Fruit fly (Drosophila melanogaster) whole organism, embryonic: ENCODE data around the gene Ino80.

Source experiments
- ATbp ChIP-seq: fragments of 200-800 bp; sonication (Bioruptor generic); optimal IDR thresholded peaks from 2 replicates; lab custom pipeline; 2017; ENCODE audit warnings: missing biosample characterization, mild to moderate bottlenecking, missing genetic modification characterization, missing genetic modification reagents
- CG11456 ChIP-seq: fragments of 200-800 bp; sonication (Bioruptor generic); IDR thresholded peaks from 3 replicates; pipeline ENCODE4 v1.3.6; 2022; ENCODE audit warnings: missing biosample characterization, missing genetic modification characterization
- CG11504 ChIP-seq: fragments of 200-800 bp; sonication (Bioruptor generic); optimal IDR thresholded peaks from 3 replicates; lab custom pipeline; 2019; ENCODE audit warnings: missing biosample characterization, mild to moderate bottlenecking, missing genetic modification characterization, moderate library complexity
- CG13894 ChIP-seq: fragments of 200-800 bp; sonication (Bioruptor generic); optimal IDR thresholded peaks from 3 replicates; lab custom pipeline; 2018; ENCODE audit warnings: missing biosample characterization, mild to moderate bottlenecking, missing genetic modification characterization, moderate library complexity
- CG14050 ChIP-seq: fragments of 200-800 bp; sonication (Bioruptor generic); IDR thresholded peaks from 3 replicates; pipeline ENCODE4 v1.3.6; 2022; ENCODE audit warnings: missing biosample characterization, missing genetic modification characterization
- CG14860 ChIP-seq: fragments of 200-800 bp; sonication (Bioruptor generic); IDR thresholded peaks from 3 replicates; pipeline ENCODE4 v1.3.6; 2022; ENCODE audit warnings: missing biosample characterization, missing genetic modification characterization; ENCODE audit not compliant: partially characterized antibody
- CG16815 ChIP-seq: fragments of 200-800 bp; sonication (Bioruptor generic); optimal IDR thresholded peaks from 3 replicates; lab custom pipeline; 2017; ENCODE audit warnings: missing biosample characterization, mild to moderate bottlenecking, missing genetic modification characterization
- CG17829 ChIP-seq: fragments of 200-800 bp; optimal IDR thresholded peaks from 2 replicates; lab custom pipeline; 2019; ENCODE audit warnings: missing biosample characterization, mild to moderate bottlenecking, missing genetic modification characterization, moderate library complexity
- CG1792 ChIP-seq: fragments of 200-800 bp; sonication (Bioruptor generic); optimal IDR thresholded peaks from 2 replicates; lab custom pipeline; 2016; ENCODE audit warnings: missing biosample characterization, missing genetic modification characterization
- CG30403 ChIP-seq: fragments of 200-800 bp; sonication (Bioruptor generic); optimal IDR thresholded peaks from 3 replicates; lab custom pipeline; 2016; ENCODE audit warnings: missing biosample characterization, missing genetic modification characterization
- CG31224 ChIP-seq: fragments of 200-800 bp; sonication (Bioruptor generic); IDR thresholded peaks from 2 replicates; pipeline ENCODE4 v1.3.6; 2022; ENCODE audit warnings: missing biosample characterization, missing genetic modification characterization
- CG3407 ChIP-seq: fragments of 200-800 bp; sonication (Bioruptor generic); optimal IDR thresholded peaks from 2 replicates; lab custom pipeline; 2018; ENCODE audit warnings: missing biosample characterization, mild to moderate bottlenecking, missing genetic modification characterization
- CG34422 ChIP-seq: fragments of 200-800 bp; sonication (Bioruptor generic); IDR thresholded peaks from 3 replicates; pipeline ENCODE4 v1.3.6; 2022; ENCODE audit warnings: missing biosample characterization, missing genetic modification characterization
- CG43689 ChIP-seq: fragments of 200-800 bp; sonication (Bioruptor generic); IDR thresholded peaks from 2 replicates; pipeline ENCODE4 v1.3.6; 2022; ENCODE audit warnings: missing biosample characterization, missing genetic modification characterization
- CG4854 ChIP-seq: fragments of 200-800 bp; sonication (Bioruptor generic); optimal IDR thresholded peaks from 2 replicates; lab custom pipeline; 2016; ENCODE audit warnings: missing biosample characterization, missing genetic modification characterization, inconsistent platforms
- CG6175 ChIP-seq: fragments of 200-800 bp; sonication (Bioruptor generic); IDR thresholded peaks from 3 replicates; pipeline ENCODE4 v1.3.6; 2022; ENCODE audit warnings: missing biosample characterization, missing genetic modification characterization
- CG9932 ChIP-seq: fragments of 200-800 bp; sonication (Bioruptor generic); IDR thresholded peaks from 2 replicates; pipeline ENCODE4 v1.3.6; 2022; ENCODE audit warnings: missing biosample characterization, missing genetic modification characterization
- Chrac-16 ChIP-seq: fragments of 200-800 bp; sonication (Bioruptor generic); optimal IDR thresholded peaks from 3 replicates; lab custom pipeline; 2016; ENCODE audit warnings: missing biosample characterization, missing genetic modification characterization
- Deaf1 ChIP-seq: fragments of 200-800 bp; optimal IDR thresholded peaks from 3 replicates; lab custom pipeline; 2019; ENCODE audit warnings: missing biosample characterization, mild to moderate bottlenecking, missing genetic modification characterization, moderate library complexity
- Dek ChIP-seq: fragments of 200-800 bp; sonication (Bioruptor generic); optimal IDR thresholded peaks from 3 replicates; lab custom pipeline; 2019; ENCODE audit warnings: missing biosample characterization, mild to moderate bottlenecking, missing genetic modification characterization, moderate library complexity
- Six4 ChIP-seq: fragments of 200-800 bp; sonication (Bioruptor generic); optimal IDR thresholded peaks from 2 replicates; lab custom pipeline; 2016; ENCODE audit warnings: missing biosample characterization, missing genetic modification characterization
- Sry-δ ChIP-seq: fragments of 200-800 bp; sonication (Bioruptor generic); optimal IDR thresholded peaks from 2 replicates; lab custom pipeline; 2016; ENCODE audit warnings: missing biosample characterization, missing genetic modification characterization
- Trl ChIP-seq, 3 experiments: fragments of >200 bp in 2 of 3; fragments of 200-800 bp in 1 of 3; sonication (Bioruptor generic) in 1 of 3; optimal IDR thresholded peaks; 2 replicates in 1 of 3; 3 replicates in 2 of 3; lab custom pipeline; 2016 to 2017; ENCODE audit warnings: missing biosample characterization in 1 of 3, missing genetic modification characterization in 1 of 3
- abd-A ChIP-seq: fragments of 200-800 bp; sonication (Bioruptor generic); optimal IDR thresholded peaks from 3 replicates; lab custom pipeline; 2019; ENCODE audit warnings: missing biosample characterization, mild to moderate bottlenecking, missing genetic modification characterization, moderate library complexity
- al ChIP-seq: fragments of 200-800 bp; sonication (Bioruptor generic); IDR thresholded peaks from 2 replicates; pipeline ENCODE4 v1.3.6; 2022; ENCODE audit warnings: missing biosample characterization, missing genetic modification characterization
- chinmo ChIP-seq: fragments of 200-800 bp; sonication (Bioruptor generic); IDR thresholded peaks from 4 replicates; pipeline ENCODE4 v1.3.6; 2022; ENCODE audit warnings: missing biosample characterization, missing genetic modification characterization; ENCODE audit not compliant: partially characterized antibody
- crol ChIP-seq: fragments of 200-800 bp; sonication (Bioruptor generic); IDR thresholded peaks from 2 replicates; pipeline ENCODE4 v1.3.6; 2022; ENCODE audit warnings: missing biosample characterization, missing genetic modification characterization
- en ChIP-seq: fragments of 200-800 bp; sonication (Bioruptor generic); optimal IDR thresholded peaks from 2 replicates; lab custom pipeline; 2016; ENCODE audit warnings: missing biosample characterization, missing genetic modification characterization
- fd96Cb ChIP-seq: fragments of 200-800 bp; sonication (Bioruptor generic); optimal IDR thresholded peaks from 2 replicates; lab custom pipeline; 2018; ENCODE audit warnings: missing biosample characterization, mild to moderate bottlenecking, missing genetic modification characterization, moderate library complexity
- ind ChIP-seq: fragments of 200-800 bp; sonication (Bioruptor generic); optimal IDR thresholded peaks from 3 replicates; lab custom pipeline; 2016; ENCODE audit warnings: missing biosample characterization, missing genetic modification characterization
- klu ChIP-seq: fragments of 200-800 bp; sonication (Bioruptor generic); IDR thresholded peaks from 2 replicates; pipeline ENCODE4 v1.3.6; 2022; ENCODE audit warnings: missing biosample characterization, missing genetic modification characterization
- oc ChIP-seq: fragments of 200-800 bp; sonication (Bioruptor generic); optimal IDR thresholded peaks from 2 replicates; lab custom pipeline; 2018; ENCODE audit warnings: missing biosample characterization, mild to moderate bottlenecking, missing genetic modification characterization, moderate library complexity
- pros ChIP-seq: fragments of 200-800 bp; sonication (Bioruptor generic); optimal IDR thresholded peaks from 3 replicates; lab custom pipeline; 2019; ENCODE audit warnings: missing biosample characterization, mild to moderate bottlenecking, missing genetic modification characterization, moderate library complexity
- repo ChIP-seq: fragments of 200-800 bp; sonication (Bioruptor generic); optimal IDR thresholded peaks from 2 replicates; lab custom pipeline; 2016; ENCODE audit warnings: missing biosample characterization, missing genetic modification characterization
- schlank ChIP-seq: fragments of 200-800 bp; sonication (Bioruptor generic); optimal IDR thresholded peaks from 2 replicates; lab custom pipeline; 2018; ENCODE audit warnings: missing biosample characterization, mild to moderate bottlenecking, missing genetic modification characterization
- scrt ChIP-seq: fragments of 200-800 bp; sonication (Bioruptor generic); optimal IDR thresholded peaks from 2 replicates; lab custom pipeline; 2018; ENCODE audit warnings: missing biosample characterization, mild to moderate bottlenecking, missing genetic modification characterization, moderate library complexity
- sd ChIP-seq: fragments of 200-800 bp; sonication (Bioruptor generic); optimal IDR thresholded peaks from 3 replicates; lab custom pipeline; 2018; ENCODE audit warnings: missing biosample characterization, mild to moderate bottlenecking, missing genetic modification characterization, moderate library complexity
- slbo ChIP-seq: fragments of 200-800 bp; sonication (Bioruptor generic); IDR thresholded peaks from 2 replicates; pipeline ENCODE4 v1.3.6; 2022; ENCODE audit warnings: missing biosample characterization, missing genetic modification characterization
- sr ChIP-seq: fragments of 200-800 bp; sonication (Bioruptor generic); IDR thresholded peaks from 3 replicates; pipeline ENCODE4 v1.3.6; 2022; ENCODE audit warnings: missing biosample characterization, missing genetic modification characterization
- stc ChIP-seq: fragments of 200-800 bp; sonication (Bioruptor generic); IDR thresholded peaks from 2 replicates; pipeline ENCODE4 v1.3.6; 2022; ENCODE audit warnings: missing biosample characterization, missing genetic modification characterization
- vnd ChIP-seq: fragments of 200-800 bp; sonication (Bioruptor generic); IDR thresholded peaks from 3 replicates; pipeline ENCODE4 v1.3.6; 2022; ENCODE audit warnings: missing biosample characterization, missing genetic modification characterization; ENCODE audit not compliant: partially characterized antibody
- z ChIP-seq: fragments of 200-800 bp; sonication (Bioruptor generic); IDR thresholded peaks from 3 replicates; pipeline ENCODE4 v1.3.6; 2022; ENCODE audit warnings: missing biosample characterization, missing genetic modification characterization

Ino80 gene

DNA sequence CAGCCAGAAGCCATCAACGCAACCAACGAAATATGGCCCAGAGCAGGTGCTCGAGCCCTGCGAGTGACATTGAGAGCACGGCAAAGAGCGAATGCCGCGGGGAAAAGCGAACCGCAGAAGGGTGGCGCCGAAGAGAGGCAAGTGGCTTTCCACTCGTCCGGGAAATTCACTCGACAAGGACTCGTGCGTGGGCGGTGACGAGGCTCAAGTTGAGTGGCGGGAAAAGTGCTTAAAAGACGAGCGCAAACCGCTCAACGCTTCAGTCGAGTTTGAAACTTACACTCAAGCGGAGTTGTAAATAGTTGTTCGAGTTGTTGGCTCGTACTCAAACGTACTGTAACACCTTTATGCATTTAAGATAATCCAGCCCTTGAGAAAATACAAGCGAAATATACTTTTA lies 9.5 kb upstream of the Ino80 start, which contains the start of gene CG31221 (continued):
- TF ChIP-seq Sry-δ (GFP tag; lab: Kevin White, UChicago) (no peak), CG31224 (GFP tag; lab: Robert Waterston, UW) (peak; percentile 29; the same call in 1 of the 2 replicates), Deaf1 (tag; lab: Kevin White, UChicago) (peak; percentile 64), CG11456 (GFP tag; lab: Robert Waterston, UW) (0 out of 3 replicates have a peak, but pooled peaks have one; percentile 44), CG4854 (GFP tag; lab: Kevin White, UChicago) (no peak)

DNA sequence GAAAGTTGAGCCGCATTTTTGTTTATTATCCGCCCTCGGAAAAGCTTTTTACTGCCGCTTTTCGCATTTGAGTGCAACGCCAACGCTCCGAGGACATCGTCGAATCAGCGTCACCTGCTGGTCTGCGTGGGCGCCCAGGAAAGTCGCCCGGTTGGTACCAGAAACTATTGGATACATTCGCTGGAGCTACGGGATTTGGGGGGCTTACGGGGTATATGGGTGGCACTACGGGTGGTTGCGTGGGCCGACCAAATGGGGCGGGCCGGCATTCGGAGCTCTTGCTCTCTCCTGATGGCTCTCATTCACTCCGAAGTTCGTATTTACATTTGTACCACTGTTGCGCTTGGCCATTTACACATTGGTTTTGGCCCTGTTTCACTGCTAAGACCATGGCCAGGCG lies 8.4 kb upstream of the Ino80 start:
- TF ChIP-seq slbo (GFP tag; lab: Robert Waterston, UW), result 0 out of 2 replicates have a peak, but pooled peaks have one; percentile 14
- TF ChIP-seq CG30403 (GFP tag; lab: Kevin White, UChicago), result no peak
- no peak for TF ChIP-seq al
- TF ChIP-seq ATbp (GFP tag; lab: Kevin White, UChicago), result no peak
- TF ChIP-seq chinmo (GFP tag; lab: Robert Waterston, UW), result 0 out of 4 replicates have a peak, but pooled peaks have one; percentile 23
- no peak for TF ChIP-seq Dek (tag; lab: Kevin White, UChicago)
- TF ChIP-seq crol, result peak; percentile 64; the same call in 1 of the 2 replicates
- TF ChIP-seq CG3407 (GFP tag; lab: Kevin White, UChicago), result no peak
- TF ChIP-seq en (GFP tag; lab: Kevin White, UChicago), result no peak
- TF ChIP-seq CG17829, result no peak
- no peak for TF ChIP-seq CG14860 (GFP tag; lab: Robert Waterston, UW)
- TF ChIP-seq z, result peak; percentile 84
- TF ChIP-seq sd (tag; lab: Kevin White, UChicago), result no peak
- TF ChIP-seq CG9932 (GFP tag; lab: Robert Waterston, UW), result no peak
- TF ChIP-seq CG11504 (tag; lab: Kevin White, UChicago), result no peak
- TF ChIP-seq sr, result peak; percentile 62; the same call in 1 of the 3 replicates
- no peak for TF ChIP-seq Sry-δ (GFP tag; lab: Kevin White, UChicago)
- no peak for TF ChIP-seq pros (GFP tag; lab: Kevin White, UChicago)
- TF ChIP-seq ind (GFP tag; lab: Kevin White, UChicago), result no peak
- TF ChIP-seq CG14050, result no peak
- peak; percentile 75 for TF ChIP-seq CG13894
- peak; percentile 62 for TF ChIP-seq Deaf1 (tag; lab: Kevin White, UChicago)
- 0 out of 3 replicates have a peak, but pooled peaks have one; percentile 12 for TF ChIP-seq vnd (GFP tag; lab: Robert Waterston, UW)
- TF ChIP-seq schlank (tag; lab: Kevin White, UChicago), result no peak
- no peak for TF ChIP-seq CG43689 (GFP tag; lab: Robert Waterston, UW)
- no peak for TF ChIP-seq CG6175 (GFP tag; lab: Robert Waterston, UW)
- peak; percentile 98 for TF ChIP-seq CG31224 (GFP tag; lab: Robert Waterston, UW)
- peak; percentile 82 for TF ChIP-seq abd-A (tag; lab: Kevin White, UChicago)
- no peak for TF ChIP-seq stc (GFP tag; lab: Robert Waterston, UW)
- TF ChIP-seq klu (GFP tag; lab: Robert Waterston, UW), result no peak
- TF ChIP-seq fd96Cb (tag; lab: Kevin White, UChicago), result no peak
- TF ChIP-seq Chrac-16 (GFP tag; lab: Kevin White, UChicago), result no peak
- TF ChIP-seq repo (GFP tag; lab: Kevin White, UChicago), result no peak
- TF ChIP-seq CG16815, result no peak
- TF ChIP-seq scrt (GFP tag; lab: Kevin White, UChicago), result peak; percentile 67
- TF ChIP-seq Trl (optimal IDR thresholded peaks at IDR 0.05; lab: Kevin White, UChicago), result peak in 1 of 2 experiments; percentile 9
- TF ChIP-seq Trl (GFP tag; optimal IDR thresholded peaks at IDR 0.05; lab: Kevin White, UChicago), result no peak
- TF ChIP-seq CG1792 (GFP tag; lab: Kevin White, UChicago), result no peak
- no peak for TF ChIP-seq oc (tag; lab: Kevin White, UChicago)
- no peak for TF ChIP-seq Six4
- TF ChIP-seq CG34422 (GFP tag; lab: Robert Waterston, UW), result 0 out of 3 replicates have a peak, but pooled peaks have one; percentile 21
- TF ChIP-seq, all 482 proteins: peak for 13
